Worm (Caenorhabditis elegans): ENCODE measurements around the gene C53A3.1.

The C53A3.1 gene

DNA sequence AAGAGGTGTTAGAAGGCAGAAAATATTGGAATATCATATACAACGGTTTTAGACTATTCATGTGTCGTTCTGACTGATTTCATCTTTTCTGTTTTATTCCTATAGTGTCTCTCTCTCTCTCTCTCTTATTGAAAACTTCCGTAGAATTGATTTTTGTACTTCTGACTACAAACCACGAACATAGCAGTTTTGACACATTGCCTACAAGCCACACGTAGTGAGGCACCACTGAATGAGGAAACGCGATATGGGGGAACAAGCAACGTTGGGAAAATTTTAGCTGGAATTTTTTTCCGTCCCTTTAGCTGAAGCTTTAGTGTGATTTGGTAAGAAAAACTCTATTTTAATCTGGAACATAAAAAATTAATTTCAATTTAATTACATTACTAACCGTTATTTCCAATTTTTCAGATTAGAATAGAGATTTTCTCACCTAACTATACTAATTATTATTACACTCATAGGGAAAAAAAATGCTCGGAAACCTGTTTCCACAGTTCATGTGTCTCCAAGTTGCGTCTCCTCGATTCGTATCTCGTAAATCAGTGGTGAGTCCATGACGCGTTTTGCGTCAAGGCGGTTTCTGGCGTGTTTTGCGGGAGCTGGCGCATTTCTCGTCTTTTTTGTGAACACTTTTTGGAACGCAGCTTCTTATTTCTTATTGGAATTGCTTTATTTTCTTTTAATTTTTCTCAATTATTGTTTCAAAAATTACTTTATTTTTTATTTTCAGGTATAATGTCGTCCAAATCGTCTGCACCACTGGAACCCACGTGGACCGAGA is 30.7 kb upstream of the C53A3.1 start, which contains the start of the genes nhr-142 and F44E7.9 (continued):
- TF ChIP-seq dmd-8 (GFP tag; IDR thresholded peaks at IDR 0.05) (no peak), nhr-28 (tag; optimal IDR thresholded peaks at IDR 0.05) (peak; percentile 100), ceh-28 (tag; optimal IDR thresholded peaks at IDR 0.05) (no peak), unc-130 (GFP tag; optimal IDR thresholded peaks at IDR 0.05) (peak; percentile 75), saeg-2 (GFP tag; IDR thresholded peaks at IDR 0.05) (0 out of 2 replicates have a peak, but pooled peaks have one; percentile 36), mxl-3 (GFP tag; optimal IDR thresholded peaks at IDR 0.05) (no peak), madf-9 (GFP tag; conservative IDR thresholded peaks at IDR 0.05) (peak; percentile 66), tra-1 (GFP tag; IDR thresholded peaks at IDR 0.05) (peak; percentile 58), set-16 (GFP tag; IDR thresholded peaks at IDR 0.05) (no peak), mdl-1 (tag; optimal IDR thresholded peaks at IDR 0.05) (peak in 1 of 2 experiments; percentile 32), ceh-44 (GFP tag; IDR thresholded peaks at IDR 0.05) (peak; percentile 48; the same call in 1 of the 2 replicates), nhr-41 (GFP tag; IDR thresholded peaks at IDR 0.05) (no peak), egl-27 (tag; optimal IDR thresholded peaks at IDR 0.05) (no peak), zip-2 (tag; optimal IDR thresholded peaks at IDR 0.05) (peak; percentile 14), F49E8.2 (tag; optimal IDR thresholded peaks at IDR 0.05; ENCODE audit: borderline replicate concordance) (no peak), ztf-11 (tag; optimal IDR thresholded peaks at IDR 0.05) (no peak), vab-7 (GFP tag; IDR thresholded peaks at IDR 0.05) (peak; percentile 44; the same call in 1 of the 2 replicates), pha-4 (GFP tag; IDR thresholded peaks at IDR 0.05) (peak; percentile 71), pha-4 (tag; optimal IDR thresholded peaks at IDR 0.05) (no peak), fkh-10 (GFP tag; optimal IDR thresholded peaks at IDR 0.05) (peak; percentile 4), lin-38 (GFP tag; IDR thresholded peaks at IDR 0.05) (peak; percentile 87), zfp-2 (tag; optimal IDR thresholded peaks at IDR 0.05) (peak; percentile 27), nhr-42 (GFP tag; IDR thresholded peaks at IDR 0.05) (peak; percentile 34; the same call in 1 of the 2 replicates), lin-13 (GFP tag; optimal IDR thresholded peaks at IDR 0.05) (peak; percentile 80), Y75B8A.6 (GFP tag; IDR thresholded peaks at IDR 0.05) (no peak), ceh-82 (tag; optimal IDR thresholded peaks at IDR 0.05) (no peak), lin-1 (GFP tag; IDR thresholded peaks at IDR 0.05) (0 out of 2 replicates have a peak, but pooled peaks have one; percentile 41), daf-12 (tag; optimal IDR thresholded peaks at IDR 0.05) (no peak), hmg-1.1 (GFP tag; IDR thresholded peaks at IDR 0.05) (peak; percentile 82), nhr-25 (tag; optimal IDR thresholded peaks at IDR 0.05; ENCODE audit: borderline replicate concordance, insufficient read depth) (no peak), duxl-1 (tag; optimal IDR thresholded peaks at IDR 0.05; ENCODE audit: poor library complexity) (peak; percentile 37), dmd-9 (GFP tag; IDR thresholded peaks at IDR 0.05) (peak; percentile 70; the same call in 1 of the 2 replicates), aha-1 (tag) (peak; percentile 96), unc-39 (tag; optimal IDR thresholded peaks at IDR 0.05) (no peak), F26F4.8 (GFP tag; conservative IDR thresholded peaks at IDR 0.05) (no peak), fos-1 (tag; optimal IDR thresholded peaks at IDR 0.05) (no peak), zfp-3 (GFP tag; conservative IDR thresholded peaks at IDR 0.05) (0 out of 2 replicates have a peak, but pooled peaks have one; percentile 54), dve-1 (tag; optimal IDR thresholded peaks at IDR 0.05; ENCODE audit: insufficient read depth) (peak; percentile 82), ztf-7 (tag; optimal IDR thresholded peaks at IDR 0.05) (peak; percentile 80), F37D6.2 (tag; optimal IDR thresholded peaks at IDR 0.05) (peak; percentile 61), nhr-48 (tag; optimal IDR thresholded peaks at IDR 0.05) (peak; percentile 71), ZK546.5 (tag; optimal IDR thresholded peaks at IDR 0.05) (no peak), php-3 (GFP tag; IDR thresholded peaks at IDR 0.05) (no peak), skn-1 (tag; optimal IDR thresholded peaks at IDR 0.05) (no peak), lim-7 (GFP tag; IDR thresholded peaks at IDR 0.05) (no peak), hlh-11 (tag; optimal IDR thresholded peaks at IDR 0.05) (peak; percentile 80), D1046.2 (GFP tag; IDR thresholded peaks at IDR 0.05) (no peak), nhr-11 (tag; optimal IDR thresholded peaks at IDR 0.05) (peak; percentile 82), daf-16 (GFP tag; optimal IDR thresholded peaks at IDR 0.05) (no peak), daf-16 (tag; optimal IDR thresholded peaks at IDR 0.05) (peak; percentile 49)
